Worm (Caenorhabditis elegans) whole organism, early embryonic: ENCODE data around the gene ceh-90.

Experiments used
- B0310.2 ChIP-seq: sonication (generic microtip); optimal IDR thresholded peaks from 2 replicates; lab custom pipeline; 2016; ENCODE audit warnings: mild to moderate bottlenecking, missing genetic modification characterization, missing compliant biosample characterization
- F13C5.2 ChIP-seq: sonication (generic microtip); optimal IDR thresholded peaks from 2 replicates; lab custom pipeline; 2017; ENCODE audit warnings: mild to moderate bottlenecking, missing genetic modification characterization, inconsistent platforms, missing compliant biosample characterization
- aly-1 ChIP-seq: sonication (generic microtip); optimal IDR thresholded peaks from 2 replicates; lab custom pipeline; 2016; ENCODE audit warnings: missing genetic modification characterization, missing compliant biosample characterization
- ama-1 ChIP-seq: fragments of 150-350 bp; optimal IDR thresholded peaks from 2 replicates; lab custom pipeline; 2014
- ceh-13 ChIP-seq: fragments of 200-800 bp; sonication (Bioruptor generic); optimal IDR thresholded peaks from 2 replicates; lab custom pipeline; 2018; ENCODE audit warnings: mild to moderate bottlenecking, missing genetic modification characterization, missing compliant biosample characterization
- ets-7 ChIP-seq: sonication (generic microtip); optimal IDR thresholded peaks from 2 replicates; lab custom pipeline; 2016; ENCODE audit warnings: missing genotype, missing genetic modification characterization, missing compliant biosample characterization
- flt-1 ChIP-seq: fragments of 200-800 bp; sonication (Bioruptor generic); IDR thresholded peaks from 2 replicates; pipeline ENCODE4 v1.3.6; 2022; ENCODE audit warnings: missing genetic modification characterization, missing compliant biosample characterization
- hmbx-1 ChIP-seq: sonication (generic microtip); optimal IDR thresholded peaks from 2 replicates; lab custom pipeline; 2016; ENCODE audit warnings: mild to moderate bottlenecking, missing genetic modification characterization, missing compliant biosample characterization
- hnd-1 ChIP-seq: sonication (generic microtip); optimal IDR thresholded peaks from 2 replicates; lab custom pipeline; 2016; ENCODE audit warnings: missing genetic modification characterization, missing compliant biosample characterization
- scrt-1 ChIP-seq: fragments of 200-800 bp; sonication (Bioruptor generic); IDR thresholded peaks from 2 replicates; pipeline ENCODE4 v1.3.6; 2022; ENCODE audit warnings: missing genetic modification characterization, missing compliant biosample characterization
- tbx-11 ChIP-seq: fragments of 200-800 bp; sonication (Bioruptor generic); IDR thresholded peaks from 2 replicates; pipeline ENCODE4 v1.3.6; 2022; ENCODE audit warnings: missing genetic modification characterization, missing compliant biosample characterization
- tbx-37 ChIP-seq: fragments of 200-800 bp; sonication (Bioruptor generic); conservative IDR thresholded peaks from 2 replicates; pipeline ENCODE4 v1.3.6; 2022; ENCODE audit warnings: missing genetic modification reagents, missing genetic modification characterization, missing compliant biosample characterization

ce11 chrX:14146740-14147140 lies 10.1 kb downstream of the ceh-90 start:
- no peak for TF ChIP-seq ama-1 (lab: Kevin White, UChicago)
- no peak for TF ChIP-seq hnd-1 (tag; lab: Kevin White, UChicago)
- TF ChIP-seq scrt-1 (GFP tag; lab: Robert Waterston, UW), result no peak
- no peak for TF ChIP-seq aly-1 (tag; lab: Kevin White, UChicago)
- TF ChIP-seq ceh-13 (GFP tag; lab: Kevin White, UChicago), result no peak
- no peak for TF ChIP-seq tbx-11 (GFP tag; lab: Robert Waterston, UW)
- no peak for TF ChIP-seq flt-1 (GFP tag; lab: Robert Waterston, UW)
- no peak for TF ChIP-seq hmbx-1 (tag; lab: Kevin White, UChicago)
- TF ChIP-seq ets-7 (tag; lab: Kevin White, UChicago), result no peak
- TF ChIP-seq F13C5.2, result no peak
- no peak for TF ChIP-seq B0310.2 (tag; lab: Kevin White, UChicago)
- TF ChIP-seq tbx-37 (GFP tag; lab: Robert Waterston, UW), result no peak
